Fruit fly (Drosophila melanogaster) whole organism: ENCODE data around the gene MtnF.

ENCODE experiments used
- CG8478 ChIP-seq: fragments of >200 bp; optimal IDR thresholded peaks from 2 replicates; lab custom pipeline; 2018; ENCODE audit warnings: inconsistent platforms
- EcR ChIP-seq, 2 experiments: fragments of >200 bp; optimal IDR thresholded peaks; 2 replicates each; lab custom pipeline; 2017; ENCODE audit warnings: missing biosample characterization in 2 of 2, missing genetic modification characterization in 2 of 2, missing genetic modification reagents in 2 of 2

dm6 chr3R:24671662-24672061, 36.7 kb upstream of the MtnF start:
- TF ChIP-seq EcR (GFP tag; optimal IDR thresholded peaks at IDR 0.05; lab: Kevin White, UChicago) (no peak), CG8478 (lab: Kevin White, UChicago) (no peak)
